Fruit fly (Drosophila melanogaster): ENCODE results near the gene CG9072.

The CG9072 gene

DNA sequence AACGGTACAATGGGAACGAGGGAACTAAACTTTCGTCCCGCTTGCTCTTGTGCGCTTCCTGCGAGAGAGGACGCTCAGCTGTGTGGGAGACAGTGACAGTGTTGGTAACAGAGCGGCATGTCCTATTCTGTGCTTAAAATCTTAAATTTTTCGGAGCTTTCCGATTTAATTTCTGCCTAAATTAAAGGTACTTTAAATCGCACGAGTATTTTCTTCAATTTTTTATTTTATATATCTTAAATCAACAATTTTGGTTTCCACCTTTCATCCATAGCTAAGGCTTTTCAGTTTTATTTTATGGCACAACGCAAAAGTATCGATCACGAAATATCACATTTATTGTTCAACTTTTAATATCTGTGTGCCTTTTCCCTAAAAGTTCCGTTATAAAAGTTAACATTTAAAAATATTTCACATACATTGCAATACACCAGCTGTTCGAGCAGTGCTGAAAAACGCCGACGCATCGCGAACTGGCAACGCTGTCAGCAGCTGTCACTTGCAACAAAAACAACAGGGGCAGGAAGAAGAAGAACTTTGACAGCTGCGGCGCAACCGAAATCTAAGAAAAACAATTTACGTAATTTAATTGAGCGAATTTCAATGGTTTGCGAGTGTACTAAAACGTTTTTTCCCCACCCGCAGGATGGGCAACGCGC, 32.3 kb downstream of the CG9072 start, which contains the start of the genes hiw and ND-B18 (continued):
- TF ChIP-seq CG8319 (GFP tag; optimal IDR thresholded peaks at IDR 0.05) (no peak), CG11902 (GFP tag; optimal IDR thresholded peaks at IDR 0.05) (no peak), CG6792 (GFP tag; optimal IDR thresholded peaks at IDR 0.05) (no peak), acj6 (GFP tag; optimal IDR thresholded peaks at IDR 0.05) (no peak), CG16779 (tag; optimal IDR thresholded peaks at IDR 0.05) (no peak), CG10669 (GFP tag; optimal IDR thresholded peaks at IDR 0.05) (no peak), CG11762 (GFP tag; optimal IDR thresholded peaks at IDR 0.05; ENCODE audit: insufficient read depth) (no peak), vri (GFP tag; optimal IDR thresholded peaks at IDR 0.05) (no peak), Eip93F (GFP tag; optimal IDR thresholded peaks at IDR 0.05) (no peak), CG6163 (GFP tag; IDR thresholded peaks at IDR 0.05) (peak; percentile 9; the same call in 1 of the 3 replicates), Sox15 (GFP tag; optimal IDR thresholded peaks at IDR 0.05) (no peak), dac (GFP tag; optimal IDR thresholded peaks at IDR 0.05) (no peak)

DNA sequence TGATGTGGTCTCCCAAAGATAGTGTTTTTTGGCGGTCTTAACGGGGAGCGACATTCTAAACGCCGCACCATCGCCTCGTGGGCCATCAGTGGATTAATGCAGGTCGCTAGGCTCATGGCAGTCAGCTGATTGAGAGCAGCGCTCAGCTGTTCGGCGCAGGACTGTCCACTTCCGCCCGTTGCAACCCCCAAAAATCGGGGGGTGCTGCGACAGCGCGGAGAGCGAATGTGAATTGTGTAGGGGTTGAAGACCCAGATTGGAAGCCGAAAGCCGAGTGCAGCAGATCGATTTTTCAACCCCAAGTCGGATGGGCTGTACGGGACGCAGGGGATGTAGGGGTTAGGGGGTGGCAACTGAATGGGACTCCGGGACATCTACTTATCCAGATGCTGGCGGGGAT, 33.2 kb downstream of the CG9072 start:
- 0 out of 3 replicates have a peak, but pooled peaks have one; percentile 17 for TF ChIP-seq CG6163 (GFP tag; IDR thresholded peaks at IDR 0.05)
- no peak for TF ChIP-seq vri (GFP tag; optimal IDR thresholded peaks at IDR 0.05)

DNA sequence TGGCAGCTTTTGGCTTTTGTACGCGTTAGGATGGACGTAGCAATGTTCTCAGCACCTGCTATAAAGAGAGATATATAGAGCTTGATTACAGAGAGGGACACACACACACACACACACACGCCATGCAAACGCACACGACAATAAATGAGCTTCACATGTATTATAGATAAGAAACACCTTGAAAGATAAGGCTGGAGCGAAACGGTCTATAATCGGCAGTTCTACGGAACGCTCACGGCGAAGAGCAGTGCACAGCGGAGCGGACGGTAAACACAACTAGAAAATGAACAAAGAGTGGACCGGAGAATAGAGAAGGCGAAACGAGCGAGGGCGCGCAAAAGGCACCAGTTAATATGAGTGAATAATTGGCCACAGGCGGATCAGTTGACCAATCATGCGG, 47.1 kb downstream of the CG9072 start:
- TF ChIP-seq Sox14 (GFP tag; optimal IDR thresholded peaks at IDR 0.05): peak; percentile 25
- TF ChIP-seq svp (GFP tag): peak; percentile 66
- TF ChIP-seq CG6163 (GFP tag; IDR thresholded peaks at IDR 0.05): peak; percentile 74; the same call in 2 of the 3 replicates
- no peak for TF ChIP-seq Sox15 (GFP tag; optimal IDR thresholded peaks at IDR 0.05)

DNA sequence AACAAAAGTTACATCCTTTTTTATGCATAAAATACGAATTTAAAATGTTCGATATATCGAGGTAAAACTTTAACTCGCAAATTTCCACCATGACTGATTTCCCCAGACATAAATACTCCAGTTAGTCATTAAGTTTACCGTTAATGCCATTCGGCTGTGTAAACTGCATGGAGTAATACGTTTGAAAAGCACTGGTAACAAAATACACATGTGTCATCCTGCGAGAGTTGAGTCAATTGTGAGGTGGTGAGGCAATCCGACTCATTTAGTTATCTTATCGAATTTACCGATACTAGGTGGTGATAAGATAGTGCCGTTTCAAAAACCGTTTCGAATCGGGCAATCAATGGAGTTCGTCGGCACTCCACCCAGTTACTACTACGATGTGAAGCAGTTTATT, 50.2 kb downstream of the CG9072 start:
- TF ChIP-seq CG3919 (GFP tag; optimal IDR thresholded peaks at IDR 0.05) (no peak), fkh (GFP tag; optimal IDR thresholded peaks at IDR 0.05) (peak; percentile 11), CG8119 (GFP tag; IDR thresholded peaks at IDR 0.05) (no peak), Lpt (GFP tag; optimal IDR thresholded peaks at IDR 0.05) (no peak), topi (GFP tag; optimal IDR thresholded peaks at IDR 0.05) (no peak), Ets96B (tag; optimal IDR thresholded peaks at IDR 0.05) (no peak), salr (GFP tag; optimal IDR thresholded peaks at IDR 0.05) (no peak), OdsH (GFP tag; optimal IDR thresholded peaks at IDR 0.05) (no peak), Hr39 (GFP tag; optimal IDR thresholded peaks at IDR 0.05) (no peak), CG6792 (GFP tag; optimal IDR thresholded peaks at IDR 0.05) (no peak), Sox15 (GFP tag; optimal IDR thresholded peaks at IDR 0.05) (no peak), fd85E (GFP tag; optimal IDR thresholded peaks at IDR 0.05) (no peak), fd59A (GFP tag; optimal IDR thresholded peaks at IDR 0.05) (no peak), vri (GFP tag; optimal IDR thresholded peaks at IDR 0.05) (peak; percentile 60), Met (GFP tag; optimal IDR thresholded peaks at IDR 0.05) (no peak), CG11902 (GFP tag; optimal IDR thresholded peaks at IDR 0.05) (no peak), spab (GFP tag; optimal IDR thresholded peaks at IDR 0.05) (no peak), CG6854 (GFP tag; optimal IDR thresholded peaks at IDR 0.05) (peak; percentile 12), Smox (GFP tag; optimal IDR thresholded peaks at IDR 0.05) (no peak), Ets21C (GFP tag; optimal IDR thresholded peaks at IDR 0.05) (no peak), Eip75B (GFP tag; optimal IDR thresholded peaks at IDR 0.05) (no peak), dac (GFP tag; optimal IDR thresholded peaks at IDR 0.05) (no peak), Eip78C (GFP tag) (peak; percentile 13), Eip93F (GFP tag; optimal IDR thresholded peaks at IDR 0.05) (peak; percentile 6), Sox14 (GFP tag; optimal IDR thresholded peaks at IDR 0.05) (no peak), CG34406 (GFP tag; optimal IDR thresholded peaks at IDR 0.05) (no peak), Gug (GFP tag; IDR thresholded peaks at IDR 0.05) (no peak), dsx (GFP tag; optimal IDR thresholded peaks at IDR 0.05; ENCODE audit: poor library complexity, severe bottlenecking) (no peak)
